Fruit fly (Drosophila melanogaster) whole organism, embryonic: ENCODE measurements around the gene CG7653.

Source experiments
- Bgb ChIP-seq: fragments of 200-800 bp; sonication (Bioruptor generic); IDR thresholded peaks from 2 replicates; pipeline ENCODE4 v1.3.6; 2022; ENCODE audit warnings: missing biosample characterization, missing genetic modification characterization; ENCODE audit not compliant: partially characterized antibody
- CG11696 ChIP-seq: fragments of 200-800 bp; sonication (Bioruptor generic); IDR thresholded peaks from 2 replicates; pipeline ENCODE4 v1.3.6; 2022; ENCODE audit warnings: missing biosample characterization, missing genetic modification characterization
- CG12299 ChIP-seq: fragments of 200-800 bp; sonication (Bioruptor generic); optimal IDR thresholded peaks from 2 replicates; lab custom pipeline; 2018; ENCODE audit warnings: missing biosample characterization, mild to moderate bottlenecking, missing genetic modification characterization
- CG12659 ChIP-seq: fragments of 200-800 bp; sonication (Bioruptor generic); optimal IDR thresholded peaks from 3 replicates; lab custom pipeline; 2017; ENCODE audit warnings: mild to moderate bottlenecking, missing biosample characterization, missing genetic modification reagents, missing genetic modification characterization
- CG15269 ChIP-seq: fragments of 200-800 bp; sonication (Bioruptor generic); optimal IDR thresholded peaks from 2 replicates; lab custom pipeline; 2018; ENCODE audit warnings: missing biosample characterization, mild to moderate bottlenecking, missing genetic modification characterization, moderate library complexity
- CG15514 ChIP-seq: fragments of 200-800 bp; sonication (Bioruptor generic); optimal IDR thresholded peaks from 3 replicates; lab custom pipeline; 2017; ENCODE audit warnings: missing biosample characterization, missing genetic modification characterization, mild to moderate bottlenecking, moderate library complexity, missing genetic modification reagents
- CG2116 ChIP-seq: fragments of 200-800 bp; sonication (Bioruptor generic); optimal IDR thresholded peaks from 3 replicates; lab custom pipeline; 2018; ENCODE audit warnings: missing biosample characterization, mild to moderate bottlenecking, missing genetic modification characterization
- CG2199 ChIP-seq: fragments of 200-800 bp; sonication (Bioruptor generic); IDR thresholded peaks from 3 replicates; pipeline ENCODE4 v1.3.6; 2022; ENCODE audit warnings: missing biosample characterization, missing genetic modification characterization
- CG31365 ChIP-seq: fragments of 200-800 bp; sonication (Bioruptor generic); optimal IDR thresholded peaks from 2 replicates; lab custom pipeline; 2018; ENCODE audit warnings: missing biosample characterization, mild to moderate bottlenecking, missing genetic modification characterization
- CG31441 ChIP-seq: fragments of 200-800 bp; sonication (Bioruptor generic); IDR thresholded peaks from 2 replicates; pipeline ENCODE4 v1.3.6; 2022; ENCODE audit warnings: missing biosample characterization, missing genetic modification characterization
- CG4820 ChIP-seq: fragments of 200-800 bp; sonication (Bioruptor generic); optimal IDR thresholded peaks from 3 replicates; lab custom pipeline; 2016; ENCODE audit warnings: missing biosample characterization, missing genetic modification characterization
- CG4854 ChIP-seq: fragments of 200-800 bp; sonication (Bioruptor generic); optimal IDR thresholded peaks from 2 replicates; lab custom pipeline; 2016; ENCODE audit warnings: missing biosample characterization, missing genetic modification characterization, inconsistent platforms
- CG5245 ChIP-seq: fragments of 200-800 bp; sonication (Bioruptor generic); optimal IDR thresholded peaks from 3 replicates; lab custom pipeline; 2016; ENCODE audit warnings: missing biosample characterization, missing genetic modification characterization
- CG5953 ChIP-seq: fragments of 200-800 bp; sonication (Bioruptor generic); IDR thresholded peaks from 2 replicates; pipeline ENCODE4 v1.3.6; 2022; ENCODE audit warnings: missing biosample characterization, missing genetic modification characterization
- CG6254 ChIP-seq: fragments of 200-800 bp; sonication (Bioruptor generic); optimal IDR thresholded peaks from 3 replicates; lab custom pipeline; 2017; ENCODE audit warnings: mild to moderate bottlenecking, missing biosample characterization, missing genetic modification reagents, missing genetic modification characterization
- CG7839 ChIP-seq: fragments of 200-800 bp; sonication (Bioruptor generic); optimal IDR thresholded peaks from 3 replicates; lab custom pipeline; 2018; ENCODE audit warnings: missing biosample characterization, mild to moderate bottlenecking, missing genetic modification characterization, moderate library complexity
- CG8359 ChIP-seq: fragments of 200-800 bp; sonication (Bioruptor generic); optimal IDR thresholded peaks from 2 replicates; lab custom pipeline; 2017; ENCODE audit warnings: missing biosample characterization, mild to moderate bottlenecking, missing genetic modification characterization, borderline replicate concordance
- CG8388 ChIP-seq: fragments of 200-800 bp; sonication (Bioruptor generic); optimal IDR thresholded peaks from 2 replicates; lab custom pipeline; 2019; ENCODE audit warnings: missing biosample characterization, mild to moderate bottlenecking, missing genetic modification characterization, moderate library complexity
- CG9609 ChIP-seq: fragments of 200-800 bp; sonication (Bioruptor generic); optimal IDR thresholded peaks from 3 replicates; lab custom pipeline; 2016; ENCODE audit warnings: missing biosample characterization, missing genetic modification characterization
- CG9932 ChIP-seq: fragments of 200-800 bp; sonication (Bioruptor generic); IDR thresholded peaks from 2 replicates; pipeline ENCODE4 v1.3.6; 2022; ENCODE audit warnings: missing biosample characterization, missing genetic modification characterization
- Dbx ChIP-seq: fragments of 200-800 bp; sonication (Bioruptor generic); IDR thresholded peaks from 3 replicates; pipeline ENCODE4 v1.3.6; 2022; ENCODE audit warnings: missing biosample characterization, missing genetic modification characterization
- Drgx ChIP-seq: fragments of 200-800 bp; sonication (Bioruptor generic); IDR thresholded peaks from 2 replicates; pipeline ENCODE4 v1.3.6; 2022; ENCODE audit warnings: missing biosample characterization, missing genetic modification characterization
- E2f1 ChIP-seq: fragments of 200-800 bp; sonication (Bioruptor generic); IDR thresholded peaks from 2 replicates; pipeline ENCODE4 v1.3.6; 2022; ENCODE audit warnings: missing biosample characterization, missing genetic modification characterization
- Fer1 ChIP-seq: fragments of 200-800 bp; sonication (Bioruptor generic); optimal IDR thresholded peaks from 2 replicates; lab custom pipeline; 2017; ENCODE audit warnings: missing biosample characterization, mild to moderate bottlenecking, missing genetic modification characterization
- Fer3 ChIP-seq: fragments of 200-800 bp; sonication (Bioruptor generic); optimal IDR thresholded peaks from 2 replicates; lab custom pipeline; 2018; ENCODE audit warnings: missing biosample characterization, mild to moderate bottlenecking, missing genetic modification characterization, moderate library complexity
- H15 ChIP-seq: fragments of 200-800 bp; sonication (Bioruptor generic); IDR thresholded peaks from 3 replicates; pipeline ENCODE4 v1.3.6; 2022; ENCODE audit warnings: missing biosample characterization, missing genetic modification characterization
- Rfx ChIP-seq: fragments of 200-800 bp; sonication (Bioruptor generic); IDR thresholded peaks from 2 replicates; pipeline ENCODE4 v1.3.6; 2022; ENCODE audit warnings: missing biosample characterization, missing genetic modification characterization
- Scr ChIP-seq: fragments of 200-800 bp; sonication (Bioruptor generic); IDR thresholded peaks from 2 replicates; pipeline ENCODE4 v1.3.6; 2022; ENCODE audit warnings: missing biosample characterization, missing genetic modification characterization; ENCODE audit not compliant: partially characterized antibody
- aop ChIP-seq: fragments of 200-800 bp; sonication (Bioruptor generic); IDR thresholded peaks from 2 replicates; pipeline ENCODE4 v1.3.6; 2022; ENCODE audit warnings: missing biosample characterization, missing genetic modification characterization
- cad ChIP-seq: fragments of >200 bp; optimal IDR thresholded peaks from 2 replicates; lab custom pipeline; 2017; ENCODE audit warnings: missing biosample characterization, missing genetic modification characterization
- cas ChIP-seq: fragments of 200-800 bp; sonication (Bioruptor generic); IDR thresholded peaks from 2 replicates; pipeline ENCODE4 v1.3.6; 2022; ENCODE audit warnings: missing biosample characterization, missing genetic modification characterization
- crp ChIP-seq, 2 experiments: fragments of 200-800 bp; sonication (Bioruptor generic); optimal IDR thresholded peaks; 2 replicates in 1 of 2; 3 replicates in 1 of 2; lab custom pipeline; 2017; ENCODE audit warnings: missing biosample characterization in 2 of 2, missing genetic modification characterization in 2 of 2, mild to moderate bottlenecking in 1 of 2, moderate library complexity in 1 of 2
- da ChIP-seq: fragments of 200-800 bp; sonication (Bioruptor generic); optimal IDR thresholded peaks from 2 replicates; lab custom pipeline; 2016; ENCODE audit warnings: missing biosample characterization, missing genetic modification characterization
- ftz-f1 ChIP-seq: fragments of 200-800 bp; sonication (Bioruptor generic); optimal IDR thresholded peaks from 2 replicates; lab custom pipeline; 2016; ENCODE audit warnings: missing biosample characterization, missing genetic modification characterization
- gcm ChIP-seq: fragments of 200-800 bp; sonication (Bioruptor generic); optimal IDR thresholded peaks from 2 replicates; lab custom pipeline; 2019; ENCODE audit warnings: missing biosample characterization, mild to moderate bottlenecking, missing genetic modification characterization, moderate library complexity
- gsb ChIP-seq: fragments of 200-800 bp; sonication (Bioruptor generic); IDR thresholded peaks from 2 replicates; pipeline ENCODE4 v1.3.6; 2022; ENCODE audit warnings: missing biosample characterization, missing genetic modification characterization
- gt ChIP-seq: fragments of 200-800 bp; sonication (Bioruptor generic); IDR thresholded peaks from 2 replicates; pipeline ENCODE4 v1.3.6; 2022; ENCODE audit warnings: missing biosample characterization, missing genetic modification characterization
- lmd ChIP-seq: fragments of 200-800 bp; sonication (Bioruptor generic); IDR thresholded peaks from 2 replicates; pipeline ENCODE4 v1.3.6; 2022; ENCODE audit warnings: missing biosample characterization, missing genetic modification characterization
- maf-S ChIP-seq: fragments of 200-800 bp; sonication (Bioruptor generic); optimal IDR thresholded peaks from 2 replicates; lab custom pipeline; 2016; ENCODE audit warnings: missing biosample characterization, missing genetic modification characterization
- nerfin-2 ChIP-seq: fragments of 200-800 bp; sonication (Bioruptor generic); IDR thresholded peaks from 2 replicates; pipeline ENCODE4 v1.3.6; 2022; ENCODE audit warnings: missing biosample characterization, missing genetic modification characterization; ENCODE audit not compliant: partially characterized antibody
- salm ChIP-seq: fragments of 200-800 bp; sonication (Bioruptor generic); optimal IDR thresholded peaks from 2 replicates; lab custom pipeline; 2018; ENCODE audit warnings: missing biosample characterization, mild to moderate bottlenecking, missing genetic modification characterization
- sc ChIP-seq, 3 experiments: fragments of >200 bp in 2 of 3; fragments of 200-800 bp in 1 of 3; sonication (Bioruptor generic) in 1 of 3; optimal IDR thresholded peaks; 2 replicates in 2 of 3; 3 replicates in 1 of 3; lab custom pipeline; 2017; ENCODE audit warnings: mild to moderate bottlenecking in 1 of 3, missing biosample characterization in 1 of 3, missing genetic modification characterization in 1 of 3, missing genetic modification reagents in 1 of 3
- schlank ChIP-seq: fragments of 200-800 bp; sonication (Bioruptor generic); optimal IDR thresholded peaks from 2 replicates; lab custom pipeline; 2018; ENCODE audit warnings: missing biosample characterization, mild to moderate bottlenecking, missing genetic modification characterization
- seq ChIP-seq: fragments of 200-800 bp; sonication (Bioruptor generic); IDR thresholded peaks from 2 replicates; pipeline ENCODE4 v1.3.6; 2022; ENCODE audit warnings: missing biosample characterization, missing genetic modification characterization
- sna ChIP-seq: fragments of 200-800 bp; sonication (Bioruptor generic); IDR thresholded peaks from 2 replicates; pipeline ENCODE4 v1.3.6; 2022; ENCODE audit warnings: missing biosample characterization, missing genetic modification characterization; ENCODE audit not compliant: partially characterized antibody
- z ChIP-seq: fragments of 200-800 bp; sonication (Bioruptor generic); IDR thresholded peaks from 3 replicates; pipeline ENCODE4 v1.3.6; 2022; ENCODE audit warnings: missing biosample characterization, missing genetic modification characterization
- zen2 ChIP-seq: fragments of 200-800 bp; sonication (Bioruptor generic); IDR thresholded peaks from 3 replicates; pipeline ENCODE4 v1.3.6; 2022; ENCODE audit warnings: missing biosample characterization, missing genetic modification characterization; ENCODE audit not compliant: partially characterized antibody

Gene CG7653

dm6 chr2L:15912008-15912900 is 32.3 kb upstream of the CG7653 start (continued):
- peak; percentile 61 for TF ChIP-seq CG15514 (GFP tag; lab: Kevin White, UChicago)
- peak; percentile 83 for TF ChIP-seq Drgx (GFP tag; lab: Robert Waterston, UW)
- peak; percentile 89 for TF ChIP-seq z
- TF ChIP-seq CG6254: peak; percentile 72
- peak; percentile 83 for TF ChIP-seq CG2199 (GFP tag; lab: Robert Waterston, UW)
- TF ChIP-seq Fer3 (tag; lab: Kevin White, UChicago): peak; percentile 94
- TF ChIP-seq CG31365 (tag; lab: Kevin White, UChicago): no peak
- peak; percentile 75 for TF ChIP-seq Dbx (GFP tag; lab: Robert Waterston, UW)
- 0 out of 2 replicates have a peak, but pooled peaks have one; percentile 41 for TF ChIP-seq aop
- no peak for TF ChIP-seq CG9609 (GFP tag; lab: Kevin White, UChicago)
- TF ChIP-seq gcm (GFP tag; lab: Kevin White, UChicago): peak; percentile 85
- TF ChIP-seq ftz-f1 (GFP tag; lab: Kevin White, UChicago): peak; percentile 99
- peak; percentile 59; the same call in 1 of the 2 replicates for TF ChIP-seq CG11696 (GFP tag; lab: Robert Waterston, UW)
- peak; percentile 95 for TF ChIP-seq CG12299
- peak; percentile 76 for TF ChIP-seq CG4820 (GFP tag; lab: Kevin White, UChicago)
- peak; percentile 98 for TF ChIP-seq CG8388 (GFP tag; lab: Kevin White, UChicago)
- peak; percentile 91 for TF ChIP-seq CG31441 (GFP tag; lab: Robert Waterston, UW)
- TF ChIP-seq Rfx: peak; percentile 92
- TF ChIP-seq CG15269 (tag; lab: Kevin White, UChicago): peak; percentile 97
- no peak for TF ChIP-seq cad (GFP tag; lab: Kevin White, UChicago)
- TF ChIP-seq CG12659: peak; percentile 98
- peak; percentile 87 for TF ChIP-seq CG9932 (GFP tag; lab: Robert Waterston, UW)
- TF ChIP-seq CG5953 (GFP tag; lab: Robert Waterston, UW): peak; percentile 65; the same call in 1 of the 2 replicates
- TF ChIP-seq sna (GFP tag; lab: Robert Waterston, UW): no peak
- TF ChIP-seq da (GFP tag; lab: Kevin White, UChicago): no peak
- TF ChIP-seq cas (GFP tag; lab: Robert Waterston, UW): peak; percentile 18; the same call in 1 of the 2 replicates
- peak; percentile 94 for TF ChIP-seq seq
- TF ChIP-seq Scr (GFP tag; lab: Robert Waterston, UW): peak; percentile 9; the same call in 1 of the 2 replicates
- TF ChIP-seq H15: peak; percentile 68; the same call in 1 of the 3 replicates
- peak; percentile 91 for TF ChIP-seq lmd
- no peak for TF ChIP-seq CG4854 (GFP tag; lab: Kevin White, UChicago)
- TF ChIP-seq CG5245 (GFP tag; lab: Kevin White, UChicago): peak; percentile 34
- TF ChIP-seq Fer1 (GFP tag; lab: Kevin White, UChicago): peak; percentile 93
- TF ChIP-seq CG7839 (tag; lab: Kevin White, UChicago): peak; percentile 96
- TF ChIP-seq sc (optimal IDR thresholded peaks at IDR 0.05; lab: Kevin White, UChicago): no peak
- peak; percentile 78 for TF ChIP-seq sc (GFP tag; optimal IDR thresholded peaks at IDR 0.05; lab: Kevin White, UChicago)
- peak; percentile 87 for TF ChIP-seq salm (tag; lab: Kevin White, UChicago)
- peak in 1 of 2 experiments; percentile 53 for TF ChIP-seq crp (GFP tag; optimal IDR thresholded peaks at IDR 0.05; lab: Kevin White, UChicago)
- TF ChIP-seq gsb (GFP tag; lab: Robert Waterston, UW): peak; percentile 78
- peak; percentile 58; the same call in 1 of the 2 replicates for TF ChIP-seq Bgb (GFP tag; lab: Robert Waterston, UW)
- peak; percentile 92 for TF ChIP-seq E2f1 (GFP tag; lab: Robert Waterston, UW)
- TF ChIP-seq CG8359 (GFP tag; lab: Kevin White, UChicago): peak; percentile 78
- TF ChIP-seq CG2116 (GFP tag; lab: Kevin White, UChicago): peak; percentile 73
- TF ChIP-seq maf-S: peak; percentile 34
- peak; percentile 82 for TF ChIP-seq schlank (tag; lab: Kevin White, UChicago)
- TF ChIP-seq zen2 (GFP tag; lab: Robert Waterston, UW): no peak
- peak; percentile 47; the same call in 1 of the 2 replicates for TF ChIP-seq nerfin-2 (GFP tag; lab: Robert Waterston, UW)
- TF ChIP-seq gt (GFP tag; lab: Robert Waterston, UW): 0 out of 2 replicates have a peak, but pooled peaks have one; percentile 10
